Fruit fly (Drosophila melanogaster) whole organism, embryonic: ENCODE data around the gene CG34454.

Experiments
- Bdp1 ChIP-seq: fragments of 200-800 bp; sonication (Bioruptor generic); optimal IDR thresholded peaks from 3 replicates; lab custom pipeline; 2016; ENCODE audit warnings: missing biosample characterization, missing genetic modification characterization
- CG10543 ChIP-seq: fragments of 200-800 bp; sonication (Bioruptor generic); optimal IDR thresholded peaks from 3 replicates; lab custom pipeline; 2017; ENCODE audit warnings: missing biosample characterization, mild to moderate bottlenecking, missing genetic modification characterization, moderate library complexity
- CG11695 ChIP-seq: fragments of 200-800 bp; sonication (Bioruptor generic); IDR thresholded peaks from 3 replicates; pipeline ENCODE4 v1.3.6; 2022; ENCODE audit warnings: missing biosample characterization, missing genetic modification characterization
- CG12219 ChIP-seq: fragments of 200-800 bp; sonication (Bioruptor generic); optimal IDR thresholded peaks from 3 replicates; lab custom pipeline; 2018; ENCODE audit warnings: missing biosample characterization, mild to moderate bottlenecking, missing genetic modification characterization
- CG13894 ChIP-seq: fragments of 200-800 bp; sonication (Bioruptor generic); optimal IDR thresholded peaks from 3 replicates; lab custom pipeline; 2018; ENCODE audit warnings: missing biosample characterization, mild to moderate bottlenecking, missing genetic modification characterization, moderate library complexity
- CG1529 ChIP-seq: fragments of 200-800 bp; sonication (Bioruptor generic); optimal IDR thresholded peaks from 3 replicates; lab custom pipeline; 2018; ENCODE audit warnings: missing biosample characterization, missing genetic modification characterization
- CG3065 ChIP-seq: fragments of 200-800 bp; sonication (Bioruptor generic); optimal IDR thresholded peaks from 2 replicates; lab custom pipeline; 2016; ENCODE audit warnings: missing biosample characterization, missing genetic modification characterization
- CG33213 ChIP-seq: fragments of 200-800 bp; sonication (Bioruptor generic); optimal IDR thresholded peaks from 3 replicates; lab custom pipeline; 2016; ENCODE audit warnings: missing biosample characterization, missing genetic modification characterization
- CG3847 ChIP-seq: fragments of 200-800 bp; sonication (Bioruptor generic); IDR thresholded peaks from 2 replicates; pipeline ENCODE4 v1.3.6; 2022; ENCODE audit warnings: missing biosample characterization, missing genetic modification characterization
- CG4360 ChIP-seq: fragments of 200-800 bp; sonication (Bioruptor generic); IDR thresholded peaks from 2 replicates; pipeline ENCODE4 v1.3.6; 2022; ENCODE audit warnings: missing biosample characterization, missing genetic modification characterization
- CG7556 ChIP-seq: fragments of 200-800 bp; sonication (Bioruptor generic); optimal IDR thresholded peaks from 2 replicates; lab custom pipeline; 2017; ENCODE audit warnings: missing biosample characterization, mild to moderate bottlenecking, missing genetic modification characterization
- CG8281 ChIP-seq: fragments of 200-800 bp; sonication (Bioruptor generic); optimal IDR thresholded peaks from 2 replicates; lab custom pipeline; 2018; ENCODE audit warnings: missing biosample characterization, mild to moderate bottlenecking, missing genetic modification characterization, moderate library complexity
- CG8478 ChIP-seq: fragments of >200 bp; optimal IDR thresholded peaks from 2 replicates; lab custom pipeline; 2018
- CG8765 ChIP-seq: fragments of 200-800 bp; sonication (Bioruptor generic); IDR thresholded peaks from 2 replicates; pipeline ENCODE4 v1.3.6; 2022; ENCODE audit warnings: missing biosample characterization, missing genetic modification characterization
- CG9215 ChIP-seq: fragments of 200-800 bp; sonication (Bioruptor generic); IDR thresholded peaks from 2 replicates; pipeline ENCODE4 v1.3.6; 2022; ENCODE audit warnings: missing biosample characterization, missing genetic modification characterization
- Dad ChIP-seq: fragments of 200-800 bp; sonication (Bioruptor generic); optimal IDR thresholded peaks from 3 replicates; lab custom pipeline; 2016; ENCODE audit warnings: missing biosample characterization, missing genetic modification characterization
- Eip74EF ChIP-seq, 2 experiments: fragments of 200-800 bp in 1 of 2; fragments of >200 bp in 1 of 2; sonication (Bioruptor generic) in 1 of 2; optimal IDR thresholded peaks; 2 replicates each; lab custom pipeline; 2017 to 2019; ENCODE audit warnings: missing biosample characterization in 2 of 2, missing genetic modification characterization in 2 of 2, mild to moderate bottlenecking in 1 of 2, moderate library complexity in 1 of 2
- H2.0 ChIP-seq: fragments of 200-800 bp; sonication (Bioruptor generic); IDR thresholded peaks from 2 replicates; pipeline ENCODE4 v1.3.6; 2022; ENCODE audit warnings: missing biosample characterization, missing genetic modification characterization
- HHEX ChIP-seq: fragments of 200-800 bp; sonication (Bioruptor generic); optimal IDR thresholded peaks from 3 replicates; lab custom pipeline; 2017; ENCODE audit warnings: missing biosample characterization, mild to moderate bottlenecking, missing genetic modification characterization, missing genetic modification reagents
- HLHmδ ChIP-seq: fragments of 200-800 bp; sonication (Bioruptor generic); optimal IDR thresholded peaks from 2 replicates; lab custom pipeline; 2018; ENCODE audit warnings: missing biosample characterization, mild to moderate bottlenecking, missing genetic modification characterization, moderate library complexity
- Jarid2 ChIP-seq: fragments of 200-800 bp; sonication (Bioruptor generic); optimal IDR thresholded peaks from 3 replicates; lab custom pipeline; 2017; ENCODE audit warnings: mild to moderate bottlenecking, missing biosample characterization, missing genetic modification reagents, missing genetic modification characterization
- MBD-R2 ChIP-seq: fragments of 200-800 bp; sonication (Bioruptor generic); IDR thresholded peaks from 2 replicates; pipeline ENCODE4 v1.3.6; 2022; ENCODE audit warnings: missing biosample characterization, missing genetic modification characterization
- Meics ChIP-seq: fragments of 200-800 bp; sonication (Bioruptor generic); optimal IDR thresholded peaks from 2 replicates; lab custom pipeline; 2017; ENCODE audit warnings: missing biosample characterization, mild to moderate bottlenecking, missing genetic modification characterization
- NC2α ChIP-seq: fragments of 200-800 bp; sonication (Bioruptor generic); optimal IDR thresholded peaks from 2 replicates; lab custom pipeline; 2016; ENCODE audit warnings: missing biosample characterization, missing genetic modification characterization
- Opbp ChIP-seq: fragments of 200-800 bp; sonication (Bioruptor generic); IDR thresholded peaks from 3 replicates; pipeline ENCODE4 v1.3.6; 2022; ENCODE audit warnings: missing biosample characterization, missing genetic modification characterization; ENCODE audit not compliant: partially characterized antibody
- Side ChIP-seq: fragments of 200-800 bp; sonication (Bioruptor generic); optimal IDR thresholded peaks from 2 replicates; lab custom pipeline; 2016; ENCODE audit warnings: missing biosample characterization, missing genetic modification characterization
- ara ChIP-seq: fragments of 200-800 bp; sonication (Bioruptor generic); IDR thresholded peaks from 2 replicates; pipeline ENCODE4 v1.3.6; 2022; ENCODE audit warnings: missing biosample characterization, missing genetic modification characterization
- crc ChIP-seq: fragments of 200-800 bp; sonication (Bioruptor generic); optimal IDR thresholded peaks from 2 replicates; lab custom pipeline; 2016; ENCODE audit warnings: missing biosample characterization, missing genetic modification characterization
- croc ChIP-seq: fragments of 200-800 bp; sonication (Bioruptor generic); conservative IDR thresholded peaks from 3 replicates; pipeline ENCODE4 v1.3.6; 2022; ENCODE audit warnings: missing biosample characterization, missing genetic modification characterization
- dm ChIP-seq: fragments of 200-800 bp; sonication (Bioruptor generic); optimal IDR thresholded peaks from 3 replicates; lab custom pipeline; 2016; ENCODE audit warnings: missing biosample characterization, missing genetic modification characterization
- dmrt99B ChIP-seq: fragments of 200-800 bp; sonication (Bioruptor generic); optimal IDR thresholded peaks from 2 replicates; lab custom pipeline; 2018; ENCODE audit warnings: missing biosample characterization, mild to moderate bottlenecking, missing genetic modification characterization, moderate library complexity
- dpn ChIP-seq, 2 experiments: fragments of 200-800 bp; sonication (Bioruptor generic); optimal IDR thresholded peaks; 3 replicates each; lab custom pipeline; 2016; ENCODE audit warnings: missing biosample characterization in 2 of 2, missing genetic modification characterization in 2 of 2
- dysf ChIP-seq: fragments of 200-800 bp; sonication (Bioruptor generic); IDR thresholded peaks from 3 replicates; pipeline ENCODE4 v1.3.6; 2022; ENCODE audit warnings: missing biosample characterization, missing genetic modification characterization
- esg ChIP-seq: fragments of 200-800 bp; sonication (Bioruptor generic); conservative IDR thresholded peaks from 2 replicates; pipeline ENCODE4 v1.3.6; 2022; ENCODE audit warnings: missing biosample characterization, missing genetic modification characterization
- gfzf ChIP-seq: fragments of 200-800 bp; sonication (Bioruptor generic); optimal IDR thresholded peaks from 2 replicates; lab custom pipeline; 2016; ENCODE audit warnings: missing biosample characterization, mild to moderate bottlenecking, missing genetic modification characterization, moderate library complexity
- h ChIP-seq: fragments of >200 bp; optimal IDR thresholded peaks from 2 replicates; lab custom pipeline; 2017
- hb ChIP-seq: fragments of 200-800 bp; sonication (Bioruptor generic); IDR thresholded peaks from 3 replicates; pipeline ENCODE4 v1.3.6; 2022; ENCODE audit warnings: missing biosample characterization, missing genetic modification characterization; ENCODE audit not compliant: partially characterized antibody
- klu ChIP-seq: fragments of 200-800 bp; sonication (Bioruptor generic); IDR thresholded peaks from 2 replicates; pipeline ENCODE4 v1.3.6; 2022; ENCODE audit warnings: missing biosample characterization, missing genetic modification characterization
- kni ChIP-seq: fragments of 200-800 bp; sonication (Bioruptor generic); optimal IDR thresholded peaks from 3 replicates; lab custom pipeline; 2017; ENCODE audit warnings: mild to moderate bottlenecking, missing biosample characterization, missing genetic modification reagents, missing genetic modification characterization
- lab ChIP-seq: fragments of 200-800 bp; sonication (Bioruptor generic); optimal IDR thresholded peaks from 3 replicates; lab custom pipeline; 2017; ENCODE audit warnings: missing biosample characterization, missing genetic modification characterization, mild to moderate bottlenecking, moderate library complexity, missing genetic modification reagents
- mld ChIP-seq: fragments of 200-800 bp; sonication (Bioruptor generic); IDR thresholded peaks from 3 replicates; pipeline ENCODE4 v1.3.6; 2022; ENCODE audit warnings: missing biosample characterization, missing genetic modification characterization; ENCODE audit not compliant: partially characterized antibody
- pita ChIP-seq: fragments of 200-800 bp; sonication (Bioruptor generic); optimal IDR thresholded peaks from 2 replicates; lab custom pipeline; 2017; ENCODE audit warnings: missing biosample characterization, mild to moderate bottlenecking, missing genetic modification characterization
- pros ChIP-seq: fragments of 200-800 bp; sonication (Bioruptor generic); optimal IDR thresholded peaks from 3 replicates; lab custom pipeline; 2019; ENCODE audit warnings: missing biosample characterization, mild to moderate bottlenecking, missing genetic modification characterization, moderate library complexity
- ranshi ChIP-seq: fragments of 200-800 bp; sonication (Bioruptor generic); IDR thresholded peaks from 2 replicates; pipeline ENCODE4 v1.3.6; 2022; ENCODE audit warnings: missing biosample characterization, missing genetic modification characterization
- repo ChIP-seq: fragments of 200-800 bp; sonication (Bioruptor generic); optimal IDR thresholded peaks from 2 replicates; lab custom pipeline; 2016; ENCODE audit warnings: missing biosample characterization, missing genetic modification characterization
- row ChIP-seq: fragments of 200-800 bp; sonication (Bioruptor generic); IDR thresholded peaks from 3 replicates; pipeline ENCODE4 v1.3.6; 2022; ENCODE audit warnings: missing biosample characterization, missing genetic modification characterization
- sens ChIP-seq: fragments of 200-800 bp; sonication (Bioruptor generic); peaks from one replicate; lab custom pipeline; 2016; ENCODE audit warnings: missing biosample characterization, missing genetic modification characterization
- stc ChIP-seq: fragments of 200-800 bp; sonication (Bioruptor generic); IDR thresholded peaks from 2 replicates; pipeline ENCODE4 v1.3.6; 2022; ENCODE audit warnings: missing biosample characterization, missing genetic modification characterization
- stwl ChIP-seq: fragments of 200-800 bp; sonication (Bioruptor generic); optimal IDR thresholded peaks from 3 replicates; lab custom pipeline; 2018; ENCODE audit warnings: missing biosample characterization, mild to moderate bottlenecking, missing genetic modification characterization, moderate library complexity
- vfl ChIP-seq: fragments of 200-800 bp; sonication (Bioruptor generic); optimal IDR thresholded peaks from 2 replicates; lab custom pipeline; 2016; ENCODE audit warnings: missing biosample characterization, missing genetic modification characterization

Gene CG34454

DNA sequence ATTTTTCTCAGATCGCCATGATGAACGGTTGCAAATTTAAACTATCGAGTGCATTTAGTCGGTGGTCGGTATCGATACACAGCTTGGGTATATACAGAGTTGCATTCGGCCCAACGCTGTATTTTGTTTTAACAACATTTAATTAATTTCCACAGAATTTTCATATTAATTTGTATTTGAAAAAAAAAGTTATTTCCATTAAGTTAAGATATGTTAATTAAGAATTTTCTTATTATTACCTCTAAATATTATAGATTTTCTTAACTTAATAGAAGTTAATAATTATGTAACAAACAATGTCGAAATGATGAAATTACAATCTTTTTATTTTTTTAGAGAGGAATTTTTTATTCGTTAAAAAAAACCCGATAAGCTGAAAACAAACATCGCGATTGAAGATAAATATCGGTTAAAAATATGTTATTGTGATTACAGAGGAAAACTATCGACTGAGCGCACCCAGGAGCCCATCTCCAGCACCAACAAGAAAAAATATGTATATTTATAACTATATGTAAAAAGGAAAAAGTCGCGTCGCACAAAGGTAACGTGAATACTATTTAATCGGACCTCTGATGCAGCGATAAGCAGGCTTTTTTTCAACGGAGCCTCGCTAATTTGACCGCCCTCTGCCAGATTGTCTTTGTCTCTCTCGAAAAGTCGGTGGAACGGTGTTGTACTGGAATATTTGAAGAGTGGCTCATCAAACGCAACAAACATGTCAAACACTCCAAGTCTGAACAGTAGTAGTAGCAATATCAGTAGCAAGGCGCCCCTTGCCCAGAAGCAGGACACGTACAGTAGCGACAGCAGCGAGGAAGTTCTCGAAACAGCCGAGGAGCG lies 32.2 kb downstream of the CG34454 start, which contains the start of the genes rno and mri (continued):
- TF ChIP-seq esg (GFP tag; lab: Robert Waterston, UW) (peak; percentile 72), vfl (GFP tag; lab: Kevin White, UChicago) (no peak), gfzf (GFP tag; lab: Kevin White, UChicago) (no peak), ara (GFP tag; lab: Robert Waterston, UW) (peak; percentile 56; the same call in 1 of the 2 replicates), CG3065 (GFP tag; lab: Kevin White, UChicago) (no peak), CG10543 (GFP tag; lab: Kevin White, UChicago) (peak; percentile 85), Bdp1 (GFP tag; lab: Kevin White, UChicago) (no peak), HHEX (GFP tag; lab: Kevin White, UChicago) (peak; percentile 58), pros (no peak), CG8765 (GFP tag; lab: Robert Waterston, UW) (peak; percentile 37), Side (GFP tag; lab: Kevin White, UChicago) (no peak), CG8281 (tag; lab: Kevin White, UChicago) (no peak), CG1529 (GFP tag; lab: Kevin White, UChicago) (no peak), stc (peak; percentile 63; the same call in 1 of the 2 replicates), dysf (GFP tag; lab: Robert Waterston, UW) (peak; percentile 81), Eip74EF (GFP tag; optimal IDR thresholded peaks at IDR 0.05; lab: Kevin White, UChicago) (no peak), stwl (tag; lab: Kevin White, UChicago) (peak; percentile 63), CG3847 (GFP tag; lab: Robert Waterston, UW) (peak; percentile 66; the same call in 1 of the 2 replicates), CG11695 (GFP tag; lab: Robert Waterston, UW) (peak; percentile 71), H2.0 (peak; percentile 73), row (GFP tag; lab: Robert Waterston, UW) (peak; percentile 86), CG13894 (peak; percentile 77), CG7556 (GFP tag; lab: Kevin White, UChicago) (peak; percentile 69), Opbp (peak; percentile 91), hb (GFP tag; lab: Robert Waterston, UW) (peak; percentile 87), CG12219 (GFP tag; lab: Kevin White, UChicago) (no peak), lab (peak; percentile 67), CG33213 (GFP tag; lab: Kevin White, UChicago) (no peak), CG4360 (GFP tag; lab: Robert Waterston, UW) (no peak), dmrt99B (tag; lab: Kevin White, UChicago) (no peak), Jarid2 (GFP tag; lab: Kevin White, UChicago) (no peak), CG8478 (lab: Kevin White, UChicago) (no peak), h (lab: Kevin White, UChicago) (no peak), Dad (GFP tag; lab: Kevin White, UChicago) (no peak), kni (GFP tag; lab: Kevin White, UChicago) (no peak), croc (GFP tag; lab: Robert Waterston, UW) (peak; percentile 19; the same call in 1 of the 3 replicates), dpn (GFP tag; optimal IDR thresholded peaks at IDR 0.05; lab: Kevin White, UChicago) (peak; percentile 6 to 75), mld (GFP tag; lab: Robert Waterston, UW) (peak; percentile 80), CG9215 (GFP tag; lab: Robert Waterston, UW) (peak; percentile 73), dm (GFP tag; lab: Kevin White, UChicago) (no peak), crc (no peak), ranshi (peak; percentile 83), HLHmδ (GFP tag; lab: Kevin White, UChicago) (no peak), NC2α (GFP tag; lab: Kevin White, UChicago) (no peak), sens (peak; percentile 63), Meics (GFP tag; lab: Kevin White, UChicago) (peak; percentile 65), repo (GFP tag; lab: Kevin White, UChicago) (no peak), pita (GFP tag; lab: Kevin White, UChicago) (no peak), MBD-R2 (GFP tag; lab: Robert Waterston, UW) (peak; percentile 26), klu (GFP tag; lab: Robert Waterston, UW) (peak; percentile 62; the same call in 1 of the 2 replicates)
